Fruit fly (Drosophila melanogaster): ENCODE results near the gene CG32269.

CG32269 gene

dm6 chr3L:3198447-3199402, 10.1 kb downstream of the CG32269 start, which contains the start of the genes CG32276 and gry (continued):
- TF ChIP-seq gem (tag; optimal IDR thresholded peaks at IDR 0.05), result no peak
- peak; percentile 40; the same call in 1 of the 2 replicates for TF ChIP-seq toy (GFP tag; IDR thresholded peaks at IDR 0.05)
- TF ChIP-seq CG10959 (GFP tag; IDR thresholded peaks at IDR 0.05), result peak; percentile 43; the same call in 1 of the 2 replicates
- no peak for TF ChIP-seq peb (GFP tag; IDR thresholded peaks at IDR 0.05)
- TF ChIP-seq CG17361 (GFP tag; IDR thresholded peaks at IDR 0.05), result no peak; the same call in 2 of the 3 replicates
- peak; percentile 60; the same call in 2 of the 3 replicates for TF ChIP-seq Optix (GFP tag; IDR thresholded peaks at IDR 0.05)
- TF ChIP-seq CG2889 (GFP tag; IDR thresholded peaks at IDR 0.05), result 0 out of 3 replicates have a peak, but pooled peaks have one; percentile 46
- TF ChIP-seq Atf-2 (GFP tag; optimal IDR thresholded peaks at IDR 0.05), result peak; percentile 81
- TF ChIP-seq CG3407 (GFP tag; optimal IDR thresholded peaks at IDR 0.05), result peak; percentile 33
- TF ChIP-seq unc-4 (GFP tag; IDR thresholded peaks at IDR 0.05; ENCODE audit: partially characterized antibody), result no peak
- peak; percentile 64 for TF ChIP-seq Elba2 (GFP tag; optimal IDR thresholded peaks at IDR 0.05)
- no peak for TF ChIP-seq Asciz (GFP tag; optimal IDR thresholded peaks at IDR 0.05)
- TF ChIP-seq Nf-YA (GFP tag; IDR thresholded peaks at IDR 0.05), result no peak
- TF ChIP-seq Spps (tag; optimal IDR thresholded peaks at IDR 0.05), result peak; percentile 57
- TF ChIP-seq tin (GFP tag; optimal IDR thresholded peaks at IDR 0.05), result peak; percentile 85
- peak; percentile 46; the same call in 1 of the 2 replicates for TF ChIP-seq klu (GFP tag; IDR thresholded peaks at IDR 0.05)
- TF ChIP-seq H15 (GFP tag; IDR thresholded peaks at IDR 0.05), result peak; percentile 63; the same call in 2 of the 3 replicates
- TF ChIP-seq CG7556 (GFP tag; optimal IDR thresholded peaks at IDR 0.05), result peak; percentile 60
- TF ChIP-seq Pdp1 (GFP tag; optimal IDR thresholded peaks at IDR 0.05), result peak in 1 of 2 experiments; percentile 83

dm6 chr3L:3197464-3197863, 11.3 kb downstream of the CG32269 start, which contains the start of gene CG14966:
Gene CG14966 (minus strand): TSS chr3L:3197631.
- TF ChIP-seq sna (GFP tag; IDR thresholded peaks at IDR 0.05; ENCODE audit: partially characterized antibody) (peak; percentile 94), sr (GFP tag; IDR thresholded peaks at IDR 0.05) (no peak), da (GFP tag; optimal IDR thresholded peaks at IDR 0.05) (no peak), shn (GFP tag; optimal IDR thresholded peaks at IDR 0.05) (peak; percentile 10), ro (GFP tag; IDR thresholded peaks at IDR 0.05) (no peak), Dek (tag; optimal IDR thresholded peaks at IDR 0.05) (peak; percentile 53), vfl (GFP tag; optimal IDR thresholded peaks at IDR 0.05) (peak; percentile 28), dmrt11E (tag; optimal IDR thresholded peaks at IDR 0.05) (no peak), otp (GFP tag; IDR thresholded peaks at IDR 0.05) (no peak), NC2α (GFP tag; optimal IDR thresholded peaks at IDR 0.05) (no peak), Doc2 (GFP tag; IDR thresholded peaks at IDR 0.05) (no peak), Aef1 (GFP tag; IDR thresholded peaks at IDR 0.05) (no peak), Hr78 (GFP tag; optimal IDR thresholded peaks at IDR 0.05) (no peak), pros (GFP tag; optimal IDR thresholded peaks at IDR 0.05) (no peak), rib (GFP tag; IDR thresholded peaks at IDR 0.05) (peak; percentile 65), CG7745 (tag; optimal IDR thresholded peaks at IDR 0.05) (no peak), cas (GFP tag; IDR thresholded peaks at IDR 0.05) (no peak), kni (GFP tag; optimal IDR thresholded peaks at IDR 0.05) (peak; percentile 20), BtbVII (GFP tag; optimal IDR thresholded peaks at IDR 0.05) (no peak), inv (GFP tag; IDR thresholded peaks at IDR 0.05; ENCODE audit: partially characterized antibody) (peak; percentile 78), zf30C (GFP tag; optimal IDR thresholded peaks at IDR 0.05) (no peak), pb (GFP tag; optimal IDR thresholded peaks at IDR 0.05) (no peak), CG9817 (tag; optimal IDR thresholded peaks at IDR 0.05) (peak; percentile 6), CG9215 (GFP tag; IDR thresholded peaks at IDR 0.05) (no peak), CG11093 (GFP tag; IDR thresholded peaks at IDR 0.05) (no peak), CrebB (tag; optimal IDR thresholded peaks at IDR 0.05) (no peak), bowl (GFP tag; IDR thresholded peaks at IDR 0.05) (no peak), CG10147 (GFP tag; optimal IDR thresholded peaks at IDR 0.05) (peak; percentile 5), Oaz (GFP tag; IDR thresholded peaks at IDR 0.05) (no peak), CG12391 (tag; optimal IDR thresholded peaks at IDR 0.05) (peak; percentile 33)
